Fruit fly (Drosophila melanogaster): ENCODE data around the gene Cph.

The Cph gene

DNA sequence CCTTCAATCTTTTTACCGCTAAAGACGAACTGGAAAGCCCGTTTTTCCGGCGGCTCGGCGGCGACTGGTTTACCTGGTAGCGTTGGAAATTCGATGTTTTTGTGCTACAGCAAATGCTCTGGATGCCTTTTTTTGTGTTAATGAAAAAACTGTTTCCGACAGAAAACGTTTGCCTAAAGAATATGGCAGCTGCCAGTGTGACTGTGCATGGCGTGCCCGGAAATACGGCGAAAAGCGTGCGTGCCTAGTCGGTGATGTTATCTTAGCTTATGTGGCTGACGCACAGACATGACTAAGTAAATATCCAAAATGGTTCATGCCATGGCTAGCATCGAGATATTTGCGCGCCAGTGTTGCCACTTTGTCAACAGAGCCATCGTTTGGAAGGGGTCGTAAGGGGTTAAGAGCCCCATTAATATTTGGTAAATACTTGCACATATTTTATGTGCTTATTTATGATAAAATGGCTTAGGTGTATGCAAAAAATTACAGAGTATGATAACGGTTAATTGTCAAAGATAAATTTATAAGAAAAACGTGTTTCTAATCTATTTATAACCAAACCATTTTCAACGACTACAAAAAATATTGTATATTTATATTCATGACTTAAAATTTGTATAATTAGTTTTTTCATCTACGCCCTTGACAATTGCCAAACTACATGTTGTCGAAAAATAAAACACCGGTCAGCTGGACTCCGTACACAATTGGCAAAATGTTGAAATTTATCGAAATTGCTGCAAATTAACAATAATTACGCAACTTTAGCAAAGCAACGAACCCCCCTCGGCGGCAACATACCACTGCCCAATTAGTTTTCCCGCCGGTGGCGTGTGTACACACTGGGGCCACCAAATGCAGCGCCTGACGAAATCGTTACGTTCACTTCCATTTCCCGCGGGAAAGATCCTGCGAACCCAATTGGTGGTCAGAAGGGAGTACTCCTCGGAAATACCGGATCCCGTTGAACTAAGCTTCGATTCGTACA, 148.8 kb downstream of the Cph start, which contains the start of gene CG2059 (continued):
- TF ChIP-seq dmrt11E (tag; optimal IDR thresholded peaks at IDR 0.05) (no peak), CG12299 (tag; optimal IDR thresholded peaks at IDR 0.05) (peak; percentile 19), CG6765 (GFP tag; optimal IDR thresholded peaks at IDR 0.05) (no peak), sna (GFP tag; IDR thresholded peaks at IDR 0.05; ENCODE audit: partially characterized antibody) (0 out of 2 replicates have a peak, but pooled peaks have one; percentile 12), lilli (GFP tag; optimal IDR thresholded peaks at IDR 0.05) (peak; percentile 48), pnt (GFP tag; optimal IDR thresholded peaks at IDR 0.05) (peak; percentile 52), CG10979 (tag; optimal IDR thresholded peaks at IDR 0.05) (peak; percentile 24), HmgZ (tag; optimal IDR thresholded peaks at IDR 0.05) (peak; percentile 60), CG17186 (GFP tag; optimal IDR thresholded peaks at IDR 0.05) (peak; percentile 97), stwl (tag; optimal IDR thresholded peaks at IDR 0.05) (peak; percentile 49), crp (GFP tag; optimal IDR thresholded peaks at IDR 0.05) (peak in 1 of 2 experiments; percentile 17), TFAM (GFP tag; optimal IDR thresholded peaks at IDR 0.05) (no peak), ems (GFP tag; optimal IDR thresholded peaks at IDR 0.05) (peak; percentile 26), ken (GFP tag; IDR thresholded peaks at IDR 0.05) (peak; percentile 69; the same call in 1 of the 3 replicates), salm (tag; optimal IDR thresholded peaks at IDR 0.05) (no peak), CG14441 (GFP tag; IDR thresholded peaks at IDR 0.05) (peak; percentile 47), C15 (GFP tag; IDR thresholded peaks at IDR 0.05) (no peak), CG10654 (GFP tag; optimal IDR thresholded peaks at IDR 0.05) (peak; percentile 38), ranshi (GFP tag; IDR thresholded peaks at IDR 0.05) (peak; percentile 22; the same call in 1 of the 2 replicates), Hmr (GFP tag; optimal IDR thresholded peaks at IDR 0.05) (peak; percentile 74), sob (GFP tag; IDR thresholded peaks at IDR 0.05) (peak; percentile 75), CG8388 (GFP tag; optimal IDR thresholded peaks at IDR 0.05) (no peak), CG42726 (GFP tag; IDR thresholded peaks at IDR 0.05; ENCODE audit: partially characterized antibody) (peak; percentile 57), toy (GFP tag; IDR thresholded peaks at IDR 0.05) (no peak), hbn (GFP tag; IDR thresholded peaks at IDR 0.05; ENCODE audit: partially characterized antibody) (no peak; the same call in 1 of the 2 replicates), Spps (tag; optimal IDR thresholded peaks at IDR 0.05) (no peak), CG10565 (GFP tag; optimal IDR thresholded peaks at IDR 0.05) (no peak), CG6689 (GFP tag; IDR thresholded peaks at IDR 0.05) (peak; percentile 45; the same call in 1 of the 2 replicates), CG18011 (GFP tag; optimal IDR thresholded peaks at IDR 0.05) (no peak), CG2889 (GFP tag; IDR thresholded peaks at IDR 0.05) (0 out of 3 replicates have a peak, but pooled peaks have one; percentile 43), Poxn (GFP tag; IDR thresholded peaks at IDR 0.05) (no peak), CG6791 (GFP tag; IDR thresholded peaks at IDR 0.05; ENCODE audit: partially characterized antibody) (peak; percentile 59; the same call in 2 of the 3 replicates), nerfin-1 (tag; optimal IDR thresholded peaks at IDR 0.05) (no peak), Nf-YA (GFP tag; IDR thresholded peaks at IDR 0.05) (no peak), CG15269 (tag; optimal IDR thresholded peaks at IDR 0.05) (peak; percentile 4), CG10321 (GFP tag; IDR thresholded peaks at IDR 0.05) (no peak), ato (GFP tag; IDR thresholded peaks at IDR 0.05; ENCODE audit: partially characterized antibody) (no peak), ftz-f1 (GFP tag; optimal IDR thresholded peaks at IDR 0.05) (no peak), fd102C (GFP tag; optimal IDR thresholded peaks at IDR 0.05) (peak; percentile 26), Dll (GFP tag; IDR thresholded peaks at IDR 0.05; ENCODE audit: partially characterized antibody) (peak; percentile 19; the same call in 1 of the 4 replicates), B-H2 (GFP tag; optimal IDR thresholded peaks at IDR 0.05) (peak; percentile 71), CG8290 (GFP tag; optimal IDR thresholded peaks at IDR 0.05) (no peak), CG8290 (tag; optimal IDR thresholded peaks at IDR 0.05) (peak in 1 of 2 experiments; percentile 94), BtbVII (GFP tag; optimal IDR thresholded peaks at IDR 0.05) (no peak), Hr51 (GFP tag; optimal IDR thresholded peaks at IDR 0.05) (peak in 1 of 2 experiments; percentile 50), Asciz (GFP tag; optimal IDR thresholded peaks at IDR 0.05) (no peak), CG7372 (GFP tag; IDR thresholded peaks at IDR 0.05) (peak; percentile 42; the same call in 1 of the 2 replicates)
